Worm (Caenorhabditis elegans): ENCODE measurements around the gene lat-1.

ce11 chrII:8866844-8867243 lies 29.8 kb upstream of the lat-1 start:
- TF ChIP-seq nhr-76 (tag; optimal IDR thresholded peaks at IDR 0.05), result no peak
- no peak for TF ChIP-seq ama-1 (optimal IDR thresholded peaks at IDR 0.05)
- no peak for TF ChIP-seq fkh-10 (GFP tag; optimal IDR thresholded peaks at IDR 0.05)
- TF ChIP-seq lin-15B (tag; optimal IDR thresholded peaks at IDR 0.05), result no peak
- TF ChIP-seq ztf-11 (tag; optimal IDR thresholded peaks at IDR 0.05), result no peak
- TF ChIP-seq ZK546.5 (tag; optimal IDR thresholded peaks at IDR 0.05), result no peak
- TF ChIP-seq eor-1 (tag; optimal IDR thresholded peaks at IDR 0.05), result no peak
- no peak for TF ChIP-seq ceh-9 (tag; optimal IDR thresholded peaks at IDR 0.05)
- TF ChIP-seq skn-1 (tag; optimal IDR thresholded peaks at IDR 0.05), result no peak
